Worm (Caenorhabditis elegans): ENCODE results near the gene B0310.1.

ce11 chrX:481150-481549, 11.9 kb upstream of the B0310.1 start, which contains the start of gene che-2:
- TF ChIP-seq ZK337.2 (GFP tag; IDR thresholded peaks at IDR 0.05) (no peak), nhr-77 (tag; optimal IDR thresholded peaks at IDR 0.05) (no peak), nhr-25 (tag; optimal IDR thresholded peaks at IDR 0.05; ENCODE audit: borderline replicate concordance, insufficient read depth) (no peak), arid-1 (GFP tag; conservative IDR thresholded peaks at IDR 0.05) (no peak), unc-62 (GFP tag; optimal IDR thresholded peaks at IDR 0.05 in 1 of 2) (no peak), unc-62 (tag; optimal IDR thresholded peaks at IDR 0.05) (no peak), unc-39 (tag; optimal IDR thresholded peaks at IDR 0.05) (no peak), nhr-237 (tag; optimal IDR thresholded peaks at IDR 0.05) (no peak), snpc-4 (tag; optimal IDR thresholded peaks at IDR 0.05) (no peak), attf-4 (tag; optimal IDR thresholded peaks at IDR 0.05) (no peak), mep-1 (tag; optimal IDR thresholded peaks at IDR 0.05) (no peak), nhr-102 (tag; optimal IDR thresholded peaks at IDR 0.05) (no peak), dmd-6 (GFP tag; IDR thresholded peaks at IDR 0.05) (no peak), nhr-11 (tag; optimal IDR thresholded peaks at IDR 0.05) (no peak), nhr-76 (tag; optimal IDR thresholded peaks at IDR 0.05) (no peak)
